Fruit fly (Drosophila melanogaster) whole organism, adult: Measurements from ENCODE around the gene ebo.

Source experiments
- CG11617 ChIP-seq: fragments of 200-800 bp; sonication (Bioruptor generic); optimal IDR thresholded peaks from 2 replicates; lab custom pipeline; 2017; ENCODE audit warnings: mild to moderate bottlenecking, missing biosample characterization, missing genetic modification reagents, missing genetic modification characterization
- CG12768 ChIP-seq: fragments of 200-800 bp; sonication (Bioruptor generic); optimal IDR thresholded peaks from 2 replicates; lab custom pipeline; 2017; ENCODE audit warnings: missing biosample characterization, missing genetic modification characterization, mild to moderate bottlenecking, moderate library complexity, missing genetic modification reagents
- CG14711 ChIP-seq: fragments of 200-800 bp; sonication (Bioruptor generic); optimal IDR thresholded peaks from 2 replicates; lab custom pipeline; 2018; ENCODE audit warnings: missing biosample characterization, mild to moderate bottlenecking, missing genetic modification characterization, moderate library complexity
- CG1620 ChIP-seq: fragments of 200-800 bp; sonication (Bioruptor generic); optimal IDR thresholded peaks from 2 replicates; lab custom pipeline; 2016; ENCODE audit warnings: missing biosample characterization, missing genetic modification characterization
- CG33017 ChIP-seq: fragments of 200-800 bp; sonication (Bioruptor generic); optimal IDR thresholded peaks from 2 replicates; lab custom pipeline; 2018; ENCODE audit warnings: missing biosample characterization, mild to moderate bottlenecking, missing genetic modification characterization, moderate library complexity
- CG5204 ChIP-seq: fragments of 200-800 bp; sonication (Bioruptor generic); optimal IDR thresholded peaks from 2 replicates; lab custom pipeline; 2016; ENCODE audit warnings: missing biosample characterization, missing genetic modification characterization
- CG7045 ChIP-seq: fragments of 200-800 bp; sonication (Bioruptor generic); optimal IDR thresholded peaks from 2 replicates; lab custom pipeline; 2017; ENCODE audit warnings: missing biosample characterization, mild to moderate bottlenecking, missing genetic modification characterization
- CG7101 ChIP-seq: fragments of 200-800 bp; sonication (Bioruptor generic); optimal IDR thresholded peaks from 2 replicates; lab custom pipeline; 2018; ENCODE audit warnings: missing biosample characterization, mild to moderate bottlenecking, missing genetic modification characterization, moderate library complexity
- Clk ChIP-seq: fragments of 200-800 bp; sonication (Bioruptor generic); optimal IDR thresholded peaks from 2 replicates; lab custom pipeline; 2017; ENCODE audit warnings: missing biosample characterization, missing genetic modification characterization
- Crg-1 ChIP-seq: fragments of 200-800 bp; sonication (Bioruptor generic); optimal IDR thresholded peaks from 2 replicates; lab custom pipeline; 2016; ENCODE audit warnings: missing biosample characterization, missing genetic modification characterization
- Hr96 ChIP-seq: fragments of 200-800 bp; sonication (Bioruptor generic); optimal IDR thresholded peaks from 2 replicates; lab custom pipeline; 2016; ENCODE audit warnings: missing biosample characterization, missing genetic modification characterization
- Mnt ChIP-seq: fragments of 200-800 bp; sonication (Bioruptor generic); optimal IDR thresholded peaks from 2 replicates; lab custom pipeline; 2016; ENCODE audit warnings: missing biosample characterization, mild to moderate bottlenecking, missing genetic modification characterization
- bab1 ChIP-seq: fragments of 200-800 bp; sonication (Bioruptor generic); optimal IDR thresholded peaks from 3 replicates; lab custom pipeline; 2019; ENCODE audit warnings: missing biosample characterization, mild to moderate bottlenecking, missing genetic modification characterization, moderate library complexity
- cic ChIP-seq: fragments of 200-800 bp; sonication (Bioruptor generic); optimal IDR thresholded peaks from 2 replicates; lab custom pipeline; 2017; ENCODE audit warnings: missing biosample characterization, mild to moderate bottlenecking, missing genetic modification characterization, moderate library complexity
- cnc ChIP-seq, 2 experiments: fragments of >200 bp; optimal IDR thresholded peaks; 2 replicates each; lab custom pipeline; 2017
- kay ChIP-seq: fragments of 200-800 bp; sonication (Bioruptor generic); peaks from one replicate; lab custom pipeline; 2016; ENCODE audit warnings: missing biosample characterization, missing genetic modification characterization, borderline replicate concordance
- ovo ChIP-seq: fragments of 200-800 bp; sonication (Bioruptor generic); optimal IDR thresholded peaks from 2 replicates; lab custom pipeline; 2016; ENCODE audit warnings: missing biosample characterization, missing genetic modification characterization
- pad ChIP-seq: fragments of 200-800 bp; sonication (Bioruptor generic); optimal IDR thresholded peaks from 3 replicates; lab custom pipeline; 2017; ENCODE audit warnings: missing biosample characterization, missing genetic modification characterization, mild to moderate bottlenecking, moderate library complexity, missing genetic modification reagents
- tj ChIP-seq: fragments of 200-800 bp; sonication (Bioruptor generic); optimal IDR thresholded peaks from 3 replicates; lab custom pipeline; 2017; ENCODE audit warnings: missing biosample characterization, mild to moderate bottlenecking, missing genetic modification characterization, moderate library complexity
- toe ChIP-seq: fragments of 200-800 bp; sonication (Bioruptor generic); optimal IDR thresholded peaks from 2 replicates; lab custom pipeline; 2016; ENCODE audit warnings: missing biosample characterization, missing genetic modification characterization

Gene ebo

dm6 chrX:443981-444550, 32.3 kb downstream of the ebo start:
- TF ChIP-seq Mnt (GFP tag; lab: Kevin White, UChicago), result no peak
- TF ChIP-seq CG11617, result no peak
- no peak for TF ChIP-seq toe (GFP tag; lab: Kevin White, UChicago)
- no peak for TF ChIP-seq CG7045 (GFP tag; lab: Kevin White, UChicago)
- TF ChIP-seq Crg-1 (GFP tag; lab: Kevin White, UChicago), result no peak
- no peak for TF ChIP-seq cic (GFP tag; lab: Kevin White, UChicago)
- TF ChIP-seq pad (GFP tag; lab: Kevin White, UChicago), result no peak
- no peak for TF ChIP-seq CG12768 (GFP tag; lab: Kevin White, UChicago)
- TF ChIP-seq CG5204, result no peak
- TF ChIP-seq ovo, result no peak
- TF ChIP-seq Hr96 (GFP tag; lab: Kevin White, UChicago), result no peak
- no peak for TF ChIP-seq kay (GFP tag; lab: Kevin White, UChicago)
- no peak for TF ChIP-seq CG7101

dm6 chrX:441295-441694, 35.1 kb downstream of the ebo start:
- TF ChIP-seq toe (GFP tag; lab: Kevin White, UChicago), result no peak
- TF ChIP-seq CG1620, result no peak
- no peak for TF ChIP-seq CG14711 (tag; lab: Kevin White, UChicago)

- TF ChIP-seq toe (GFP tag; lab: Kevin White, UChicago), result no peak
- no peak for TF ChIP-seq pad (GFP tag; lab: Kevin White, UChicago)
- no peak for TF ChIP-seq cnc (optimal IDR thresholded peaks at IDR 0.05; lab: Kevin White, UChicago)
- no peak for TF ChIP-seq Hr96 (GFP tag; lab: Kevin White, UChicago)
- no peak for TF ChIP-seq Clk
- TF ChIP-seq CG12768 (GFP tag; lab: Kevin White, UChicago), result no peak
- TF ChIP-seq bab1, result no peak
- no peak for TF ChIP-seq Crg-1 (GFP tag; lab: Kevin White, UChicago)
- TF ChIP-seq cic (GFP tag; lab: Kevin White, UChicago), result no peak
- TF ChIP-seq CG33017 (tag; lab: Kevin White, UChicago), result no peak
- no peak for TF ChIP-seq tj (GFP tag; lab: Kevin White, UChicago)
- TF ChIP-seq CG7101, result no peak
- TF ChIP-seq CG14711 (tag; lab: Kevin White, UChicago), result no peak
Observed at dm6 chrX:437404-437803, 39.0 kb downstream of the ebo start, which contains the start of gene Pgcl. Gene Pgcl (minus strand): TSS chrX:437448.

- no peak for TF ChIP-seq bab1
- TF ChIP-seq Crg-1 (GFP tag; lab: Kevin White, UChicago), result no peak
- TF ChIP-seq CG33017 (tag; lab: Kevin White, UChicago), result no peak
- TF ChIP-seq CG7101, result no peak
- no peak for TF ChIP-seq cic (GFP tag; lab: Kevin White, UChicago)
- TF ChIP-seq cnc (optimal IDR thresholded peaks at IDR 0.05; lab: Kevin White, UChicago), result no peak
- TF ChIP-seq CG5204, result no peak
- no peak for TF ChIP-seq tj (GFP tag; lab: Kevin White, UChicago)
- no peak for TF ChIP-seq CG14711 (tag; lab: Kevin White, UChicago)
- no peak for TF ChIP-seq ovo
- no peak for TF ChIP-seq CG1620
- no peak for TF ChIP-seq pad (GFP tag; lab: Kevin White, UChicago)
- no peak for TF ChIP-seq Hr96 (GFP tag; lab: Kevin White, UChicago)
- no peak for TF ChIP-seq Mnt (GFP tag; lab: Kevin White, UChicago)
Observed at dm6 chrX:428192-428591, 48.2 kb downstream of the ebo start.

dm6 chrX:425524-425923, 50.9 kb downstream of the ebo start:
- no peak for TF ChIP-seq tj (GFP tag; lab: Kevin White, UChicago)
- no peak for TF ChIP-seq CG33017 (tag; lab: Kevin White, UChicago)
- TF ChIP-seq CG1620, result no peak
- no peak for TF ChIP-seq bab1
- no peak for TF ChIP-seq CG12768 (GFP tag; lab: Kevin White, UChicago)
- TF ChIP-seq Hr96 (GFP tag; lab: Kevin White, UChicago), result no peak
- TF ChIP-seq Clk, result no peak
- TF ChIP-seq Mnt (GFP tag; lab: Kevin White, UChicago), result no peak
- no peak for TF ChIP-seq cnc (optimal IDR thresholded peaks at IDR 0.05; lab: Kevin White, UChicago)
- no peak for TF ChIP-seq CG7101
- TF ChIP-seq CG7045 (GFP tag; lab: Kevin White, UChicago), result no peak
- TF ChIP-seq toe (GFP tag; lab: Kevin White, UChicago), result no peak
- TF ChIP-seq CG5204, result no peak
- no peak for TF ChIP-seq kay (GFP tag; lab: Kevin White, UChicago)
- TF ChIP-seq CG14711 (tag; lab: Kevin White, UChicago), result no peak
- no peak for TF ChIP-seq ovo

- no peak for TF ChIP-seq pad (GFP tag; lab: Kevin White, UChicago)
- TF ChIP-seq CG5204, result no peak
- TF ChIP-seq Clk, result no peak
- TF ChIP-seq CG7045 (GFP tag; lab: Kevin White, UChicago), result no peak
- no peak for TF ChIP-seq cnc (optimal IDR thresholded peaks at IDR 0.05; lab: Kevin White, UChicago)
- no peak for TF ChIP-seq kay (GFP tag; lab: Kevin White, UChicago)
- no peak for TF ChIP-seq Mnt (GFP tag; lab: Kevin White, UChicago)
- TF ChIP-seq CG11617, result no peak
- TF ChIP-seq toe (GFP tag; lab: Kevin White, UChicago), result no peak
- no peak for TF ChIP-seq CG14711 (tag; lab: Kevin White, UChicago)
- TF ChIP-seq CG12768 (GFP tag; lab: Kevin White, UChicago), result no peak
- no peak for TF ChIP-seq CG7101
- TF ChIP-seq CG33017 (tag; lab: Kevin White, UChicago), result no peak
- TF ChIP-seq ovo, result no peak
- TF ChIP-seq bab1, result no peak
- TF ChIP-seq tj (GFP tag; lab: Kevin White, UChicago), result no peak
- no peak for TF ChIP-seq CG1620
- TF ChIP-seq cic (GFP tag; lab: Kevin White, UChicago), result no peak
Observed at dm6 chrX:423374-423773, 53.0 kb downstream of the ebo start.
